Worm (Caenorhabditis elegans): Measurements from ENCODE around the gene cids-1.
A peak's percentile ranks its signal among the peaks of the same experiment; 100 is the strongest.

Gene cids-1

ce11 chrIII:8217919-8218318 lies 26.3 kb upstream of the cids-1 start, which contains the start of gene C30A5.16:
TSS of gene C30A5.16 (plus strand) at chrIII:8218219.
- no peak for TF ChIP-seq nhr-77 (tag; optimal IDR thresholded peaks at IDR 0.05)
- TF ChIP-seq daf-12 (tag; optimal IDR thresholded peaks at IDR 0.05) = no peak
- no peak for TF ChIP-seq mdt-29 (GFP tag; IDR thresholded peaks at IDR 0.05)
- TF ChIP-seq lsy-2 (tag; optimal IDR thresholded peaks at IDR 0.05) = no peak
- no peak for TF ChIP-seq saeg-2 (GFP tag; IDR thresholded peaks at IDR 0.05)
- no peak for TF ChIP-seq zag-1 (tag; optimal IDR thresholded peaks at IDR 0.05)
- no peak for TF ChIP-seq nhr-25 (tag; optimal IDR thresholded peaks at IDR 0.05; ENCODE audit: borderline replicate concordance, insufficient read depth)
- no peak for TF ChIP-seq lin-1 (GFP tag; IDR thresholded peaks at IDR 0.05)
- no peak for TF ChIP-seq unc-62 (GFP tag; optimal IDR thresholded peaks at IDR 0.05 in 1 of 2)
- no peak for TF ChIP-seq unc-62 (tag; optimal IDR thresholded peaks at IDR 0.05)
- TF ChIP-seq dmd-8 (GFP tag; IDR thresholded peaks at IDR 0.05) = no peak
- TF ChIP-seq ceh-44 (GFP tag; IDR thresholded peaks at IDR 0.05) = no peak
- no peak for TF ChIP-seq Y48G9A.11 (GFP tag; IDR thresholded peaks at IDR 0.05)
- no peak for TF ChIP-seq nhr-6 (tag; optimal IDR thresholded peaks at IDR 0.05)
- TF ChIP-seq hmg-1.1 (GFP tag; IDR thresholded peaks at IDR 0.05) = no peak
- TF ChIP-seq F44E2.7 (GFP tag; IDR thresholded peaks at IDR 0.05) = no peak
- no peak for TF ChIP-seq F26F4.8 (GFP tag; conservative IDR thresholded peaks at IDR 0.05)

DNA sequence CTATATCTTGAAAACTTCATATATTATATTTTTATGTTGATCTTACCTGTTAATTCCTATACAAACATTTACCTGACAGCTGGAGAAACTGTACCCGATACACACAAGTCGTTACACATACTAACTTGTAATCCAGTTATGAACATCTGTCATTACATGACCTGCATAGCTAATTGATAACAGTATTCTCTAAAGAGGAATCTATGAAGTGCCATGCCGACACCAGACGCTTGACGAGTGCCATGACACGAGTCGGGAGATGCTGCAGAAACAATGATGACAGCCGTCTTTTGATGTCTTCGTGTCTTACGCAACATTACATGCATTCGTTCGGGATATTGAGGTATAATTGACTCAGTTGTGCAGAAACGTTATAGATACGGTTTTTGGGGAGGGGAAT lies 24.2 kb upstream of the cids-1 start:
- no peak for TF ChIP-seq lin-13 (GFP tag; optimal IDR thresholded peaks at IDR 0.05)
- TF ChIP-seq mes-2 (tag; optimal IDR thresholded peaks at IDR 0.05; ENCODE audit: poor library complexity, severe bottlenecking) = no peak
- no peak for TF ChIP-seq ztf-7 (tag; optimal IDR thresholded peaks at IDR 0.05)
- no peak for TF ChIP-seq ceh-62 (tag; optimal IDR thresholded peaks at IDR 0.05)
- no peak for TF ChIP-seq madf-5 (GFP tag; IDR thresholded peaks at IDR 0.05)
- TF ChIP-seq ceh-28 (tag; optimal IDR thresholded peaks at IDR 0.05) = no peak
- TF ChIP-seq ZK337.2 (GFP tag; IDR thresholded peaks at IDR 0.05) = no peak
- TF ChIP-seq lin-29 (GFP tag; IDR thresholded peaks at IDR 0.05) = no peak
- no peak for TF ChIP-seq mep-1 (tag; optimal IDR thresholded peaks at IDR 0.05)
- no peak for TF ChIP-seq mdl-1 (tag; optimal IDR thresholded peaks at IDR 0.05)
- no peak for TF ChIP-seq hif-1 (tag; optimal IDR thresholded peaks at IDR 0.05)
- TF ChIP-seq fkh-10 (GFP tag; optimal IDR thresholded peaks at IDR 0.05) = no peak
- TF ChIP-seq dmd-6 (GFP tag; IDR thresholded peaks at IDR 0.05) = no peak
- no peak for TF ChIP-seq arid-1 (GFP tag; conservative IDR thresholded peaks at IDR 0.05)
- no peak for TF ChIP-seq zfp-3 (GFP tag; conservative IDR thresholded peaks at IDR 0.05)
- no peak for TF ChIP-seq T26A8.4 (GFP tag; IDR thresholded peaks at IDR 0.05)

- TF ChIP-seq nhr-48 (tag; optimal IDR thresholded peaks at IDR 0.05) (no peak), daf-19 (GFP tag; conservative IDR thresholded peaks at IDR 0.05) (no peak), zfp-2 (tag; optimal IDR thresholded peaks at IDR 0.05) (no peak), F49E8.2 (tag; optimal IDR thresholded peaks at IDR 0.05; ENCODE audit: borderline replicate concordance) (no peak), dpl-1 (GFP tag; optimal IDR thresholded peaks at IDR 0.05) (peak; percentile 4), snpc-1.2 (GFP tag; IDR thresholded peaks at IDR 0.05) (no peak), T20F7.1 (GFP tag; optimal IDR thresholded peaks at IDR 0.05) (peak; percentile 92), aha-1 (tag) (no peak), jun-1 (tag; optimal IDR thresholded peaks at IDR 0.05) (no peak), spr-1 (tag; optimal IDR thresholded peaks at IDR 0.05) (no peak), Y75B8A.6 (GFP tag; IDR thresholded peaks at IDR 0.05) (no peak), unc-130 (GFP tag; optimal IDR thresholded peaks at IDR 0.05) (no peak), daf-16 (GFP tag; optimal IDR thresholded peaks at IDR 0.05) (no peak), daf-16 (tag; optimal IDR thresholded peaks at IDR 0.05) (no peak), fkh-10 (GFP tag; optimal IDR thresholded peaks at IDR 0.05) (no peak), lsy-2 (tag; optimal IDR thresholded peaks at IDR 0.05) (peak in 1 of 2 experiments; percentile 9)
These were observed 19.5 kb upstream of the cids-1 start, which contains the start of gene mob-4 for ce11 chrIII:8224769-8225168. TSS of gene mob-4 (plus strand) at chrIII:8225097.
